Worm (Caenorhabditis elegans) whole organism, L3 larva: ENCODE results near the gene mdt-15.

Experiments used
- ZK546.5 ChIP-seq: sonication (generic microtip); optimal IDR thresholded peaks from 2 replicates; lab custom pipeline; 2017; ENCODE audit warnings: missing biosample characterization, missing genetic modification characterization
- ama-1 ChIP-seq: fragments of 150-350 bp; optimal IDR thresholded peaks from 2 replicates; lab custom pipeline; 2018
- ceh-9 ChIP-seq: sonication (generic microtip); optimal IDR thresholded peaks from 2 replicates; lab custom pipeline; 2018; ENCODE audit warnings: missing biosample characterization, missing genetic modification characterization
- elt-2 ChIP-seq: sonication (generic microtip); optimal IDR thresholded peaks from 2 replicates; lab custom pipeline; 2016; ENCODE audit warnings: missing genetic modification reagents, mild to moderate bottlenecking, missing genetic modification characterization, missing compliant biosample characterization
- elt-3 ChIP-seq, 3 experiments: fragments of 150-350 bp in 1 of 3; sonication (generic microtip) in 2 of 3; optimal IDR thresholded peaks; 2 replicates in 2 of 3; 4 replicates in 1 of 3; lab custom pipeline; 2014 to 2017; ENCODE audit warnings: missing biosample characterization in 3 of 3, missing genetic modification characterization in 3 of 3
- fos-1 ChIP-seq: fragments of 150-350 bp; optimal IDR thresholded peaks from 2 replicates; lab custom pipeline; 2014; ENCODE audit warnings: missing biosample characterization, missing genetic modification characterization
- nhr-237 ChIP-seq: fragments of 150-350 bp; optimal IDR thresholded peaks from 2 replicates; lab custom pipeline; 2014; ENCODE audit warnings: missing biosample characterization, missing genetic modification characterization
- nhr-28 ChIP-seq: fragments of 150-350 bp; optimal IDR thresholded peaks from 2 replicates; lab custom pipeline; 2014; ENCODE audit warnings: missing biosample characterization, missing genetic modification characterization
- unc-62 ChIP-seq: fragments of 150-350 bp; sonication (generic microtip); optimal IDR thresholded peaks from 4 replicates; lab custom pipeline; 2014; ENCODE audit warnings: missing biosample characterization, missing genetic modification reagents, missing genetic modification characterization
- zag-1 ChIP-seq: fragments of 150-350 bp; optimal IDR thresholded peaks from 2 replicates; lab custom pipeline; 2014; ENCODE audit warnings: missing biosample characterization, missing genetic modification characterization

- no peak for TF ChIP-seq ceh-9 (tag; lab: Kevin White, UChicago)
- TF ChIP-seq elt-3 (tag; optimal IDR thresholded peaks at IDR 0.05; lab: Kevin White, UChicago): no peak
- TF ChIP-seq zag-1 (tag; lab: Kevin White, UChicago): no peak
- no peak for TF ChIP-seq nhr-28 (tag; lab: Kevin White, UChicago)
- TF ChIP-seq elt-2 (tag; lab: Kevin White, UChicago): no peak
- TF ChIP-seq unc-62 (GFP tag; lab: Kevin White, UChicago): no peak
- no peak for TF ChIP-seq ama-1 (lab: Kevin White, UChicago)
- TF ChIP-seq fos-1 (tag; lab: Kevin White, UChicago): no peak
- no peak for TF ChIP-seq ZK546.5
- no peak for TF ChIP-seq nhr-237
These were observed 26.8 kb downstream of the mdt-15 start, which contains the start of gene R12B2.2 for ce11 chrIII:5806720-5807119.
